Worm (Caenorhabditis elegans): ENCODE measurements around the gene ugt-10.

ugt-10 gene

ce11 chrV:4933268-4933667 is 33.3 kb upstream of the ugt-10 start:
- TF ChIP-seq ceh-62 (tag; optimal IDR thresholded peaks at IDR 0.05), result no peak
- TF ChIP-seq unc-62 (GFP tag; optimal IDR thresholded peaks at IDR 0.05 in 1 of 2), result peak in 1 of 2 experiments; percentile 98
- no peak for TF ChIP-seq unc-62 (tag; optimal IDR thresholded peaks at IDR 0.05)
- no peak for TF ChIP-seq Y105C5A.15 (GFP tag; IDR thresholded peaks at IDR 0.05)
- TF ChIP-seq snpc-4 (tag; optimal IDR thresholded peaks at IDR 0.05), result no peak

ce11 chrV:4932814-4933213 is 32.9 kb upstream of the ugt-10 start, which contains the start of gene C02E7.10:
Gene C02E7.10 (minus strand): TSS chrV:4933045.
- TF ChIP-seq madf-9 (GFP tag; conservative IDR thresholded peaks at IDR 0.05), result no peak
- TF ChIP-seq unc-62 (GFP tag; optimal IDR thresholded peaks at IDR 0.05 in 1 of 2), result peak in 1 of 2 experiments; percentile 90
- TF ChIP-seq unc-62 (tag; optimal IDR thresholded peaks at IDR 0.05), result no peak

- TF ChIP-seq lin-29 (GFP tag; IDR thresholded peaks at IDR 0.05) (no peak), Y75B8A.6 (GFP tag; IDR thresholded peaks at IDR 0.05) (no peak), hlh-30 (tag; optimal IDR thresholded peaks at IDR 0.05; ENCODE audit: insufficient read depth) (no peak), F37D6.2 (tag; optimal IDR thresholded peaks at IDR 0.05) (no peak), F10B5.3 (tag; optimal IDR thresholded peaks at IDR 0.05) (no peak), dmd-9 (GFP tag; IDR thresholded peaks at IDR 0.05) (no peak), nhr-102 (tag; optimal IDR thresholded peaks at IDR 0.05) (no peak), sdz-12 (GFP tag; optimal IDR thresholded peaks at IDR 0.05) (no peak), aly-2 (tag; optimal IDR thresholded peaks at IDR 0.05) (no peak), ztf-7 (tag; optimal IDR thresholded peaks at IDR 0.05) (no peak), nhr-28 (tag; optimal IDR thresholded peaks at IDR 0.05) (no peak), unc-62 (GFP tag; optimal IDR thresholded peaks at IDR 0.05 in 1 of 2) (no peak), unc-62 (tag; optimal IDR thresholded peaks at IDR 0.05) (no peak), ces-1 (GFP tag; optimal IDR thresholded peaks at IDR 0.05) (no peak), F44E2.7 (GFP tag; IDR thresholded peaks at IDR 0.05) (no peak), daf-8 (GFP tag; IDR thresholded peaks at IDR 0.05) (no peak), unc-130 (GFP tag; optimal IDR thresholded peaks at IDR 0.05) (no peak)
These were observed 29.9 kb upstream of the ugt-10 start, which contains the start of gene str-205 for ce11 chrV:4929842-4930241. Gene str-205 (minus strand): TSS chrV:4929942.

- TF ChIP-seq nhr-6 (tag; optimal IDR thresholded peaks at IDR 0.05) (no peak), unc-62 (GFP tag; optimal IDR thresholded peaks at IDR 0.05 in 1 of 2) (peak in 1 of 2 experiments; percentile 65), unc-62 (tag; optimal IDR thresholded peaks at IDR 0.05) (no peak), zip-11 (GFP tag; IDR thresholded peaks at IDR 0.05) (no peak)
These were observed 26.5 kb upstream of the ugt-10 start, which contains the start of gene srh-21 for ce11 chrV:4926371-4926770. Gene srh-21 (plus strand): TSS chrV:4926671.

ce11 chrV:4924618-4925017 is 24.7 kb upstream of the ugt-10 start, which contains the start of gene srh-20:
Gene srh-20 (plus strand): TSS chrV:4924918.
- TF ChIP-seq ceh-44 (GFP tag; IDR thresholded peaks at IDR 0.05) (no peak), snpc-1.2 (GFP tag; IDR thresholded peaks at IDR 0.05) (no peak), skn-1 (tag; optimal IDR thresholded peaks at IDR 0.05) (no peak), duxl-1 (tag; optimal IDR thresholded peaks at IDR 0.05; ENCODE audit: poor library complexity) (no peak), nhr-42 (GFP tag; IDR thresholded peaks at IDR 0.05) (no peak), fos-1 (tag; optimal IDR thresholded peaks at IDR 0.05) (no peak), Y75B8A.6 (GFP tag; IDR thresholded peaks at IDR 0.05) (no peak), ces-1 (GFP tag; optimal IDR thresholded peaks at IDR 0.05) (no peak), rbr-2 (tag; optimal IDR thresholded peaks at IDR 0.05) (no peak), php-3 (GFP tag; IDR thresholded peaks at IDR 0.05) (no peak), F44E2.7 (GFP tag; IDR thresholded peaks at IDR 0.05) (no peak), F49E8.2 (tag; optimal IDR thresholded peaks at IDR 0.05; ENCODE audit: borderline replicate concordance) (no peak), F26F4.8 (GFP tag; conservative IDR thresholded peaks at IDR 0.05) (no peak), ztf-7 (tag; optimal IDR thresholded peaks at IDR 0.05) (no peak)
